Worm (Caenorhabditis elegans) whole organism, L2 larva: Measurements from ENCODE around the gene ZK1193.2.

Experiments
- alr-1 ChIP-seq: fragments of 150-350 bp; optimal IDR thresholded peaks from 2 replicates; lab custom pipeline; 2014; ENCODE audit warnings: missing biosample characterization, missing genetic modification characterization
- aly-2 ChIP-seq: fragments of 150-350 bp; optimal IDR thresholded peaks from 2 replicates; lab custom pipeline; 2014; ENCODE audit warnings: missing biosample characterization, missing genetic modification characterization
- ama-1 ChIP-seq: fragments of 150-350 bp; optimal IDR thresholded peaks from 2 replicates; lab custom pipeline; 2018; ENCODE audit warnings: inconsistent platforms
- ceh-16 ChIP-seq: fragments of 150-350 bp; optimal IDR thresholded peaks from 2 replicates; lab custom pipeline; 2014; ENCODE audit warnings: missing biosample characterization, missing genetic modification characterization
- egl-27 ChIP-seq: sonication (generic microtip); optimal IDR thresholded peaks from 3 replicates; lab custom pipeline; 2017; ENCODE audit warnings: missing biosample characterization, missing genetic modification reagents, missing genetic modification characterization
- lin-11 ChIP-seq: fragments of 150-350 bp; sonication (generic microtip); optimal IDR thresholded peaks from 2 replicates; lab custom pipeline; 2014; ENCODE audit warnings: missing biosample characterization, missing genetic modification characterization, inconsistent platforms, mixed read lengths
- lsy-2 ChIP-seq, 2 experiments: fragments of 150-350 bp in 1 of 2; sonication (generic microtip) in 1 of 2; optimal IDR thresholded peaks; 2 replicates each; lab custom pipeline; 2014 to 2017; ENCODE audit warnings: missing biosample characterization in 2 of 2, missing genetic modification characterization in 2 of 2
- nhr-23 ChIP-seq: fragments of 150-350 bp; optimal IDR thresholded peaks from 2 replicates; lab custom pipeline; 2014; ENCODE audit warnings: missing biosample characterization, missing genetic modification reagents, missing genetic modification characterization
- nhr-77 ChIP-seq: fragments of 150-350 bp; optimal IDR thresholded peaks from 2 replicates; lab custom pipeline; 2014; ENCODE audit warnings: missing biosample characterization, missing genetic modification characterization
- snpc-4 ChIP-seq: fragments of 150-350 bp; optimal IDR thresholded peaks from 2 replicates; lab custom pipeline; 2014; ENCODE audit warnings: missing biosample characterization, missing genetic modification characterization
- unc-39 ChIP-seq: fragments of 150-350 bp; optimal IDR thresholded peaks from 2 replicates; lab custom pipeline; 2014; ENCODE audit warnings: missing biosample characterization, missing genetic modification characterization
- ztf-11 ChIP-seq: sonication (generic microtip); optimal IDR thresholded peaks from 2 replicates; lab custom pipeline; 2017; ENCODE audit warnings: missing biosample characterization, missing genetic modification characterization

- TF ChIP-seq egl-27 (tag; lab: Kevin White, UChicago) (no peak), ama-1 (lab: Kevin White, UChicago) (no peak), unc-39 (tag; lab: Kevin White, UChicago) (no peak), ceh-16 (tag; lab: Kevin White, UChicago) (no peak), alr-1 (tag; lab: Kevin White, UChicago) (no peak), lin-11 (tag; lab: Kevin White, UChicago) (no peak), nhr-23 (no peak), ztf-11 (tag; lab: Kevin White, UChicago) (no peak), aly-2 (tag; lab: Kevin White, UChicago) (no peak), lsy-2 (tag; optimal IDR thresholded peaks at IDR 0.05; lab: Kevin White, UChicago) (no peak), nhr-77 (tag; lab: Kevin White, UChicago) (no peak), snpc-4 (no peak)
Observed at ce11 chrX:440420-440819, 15.0 kb upstream of the ZK1193.2 start.
